Worm (Caenorhabditis elegans) whole organism, L1 larva: Measurements from ENCODE around the gene aakg-5.
A peak's percentile ranks its signal among the peaks of the same experiment; 100 is the strongest.

ENCODE experiments used
- C04F5.9 ChIP-seq: sonication (generic microtip); optimal IDR thresholded peaks from 2 replicates; lab custom pipeline; 2016; ENCODE audit warnings: missing genetic modification characterization, missing compliant biosample characterization
- C16A3.4 ChIP-seq: fragments of 150-350 bp; optimal IDR thresholded peaks from 2 replicates; lab custom pipeline; 2014; ENCODE audit warnings: missing biosample characterization, missing genetic modification characterization
- C34B4.2 ChIP-seq: sonication (generic microtip); optimal IDR thresholded peaks from 2 replicates; lab custom pipeline; 2017; ENCODE audit warnings: mild to moderate bottlenecking, missing genetic modification characterization, missing compliant biosample characterization
- F16B12.6 ChIP-seq: fragments of 150-350 bp; optimal IDR thresholded peaks from 2 replicates; lab custom pipeline; 2014; ENCODE audit warnings: missing biosample characterization, missing genetic modification characterization
- aha-1 ChIP-seq: fragments of 150-350 bp; optimal IDR thresholded peaks from 2 replicates; lab custom pipeline; 2014; ENCODE audit warnings: missing biosample characterization, missing genetic modification characterization
- alr-1 ChIP-seq: fragments of 200-800 bp; sonication (Bioruptor generic); optimal IDR thresholded peaks from 2 replicates; lab custom pipeline; 2018; ENCODE audit warnings: borderline replicate concordance, mild to moderate bottlenecking, missing genetic modification characterization, missing compliant biosample characterization
- ama-1 ChIP-seq: fragments of 150-350 bp; optimal IDR thresholded peaks from 2 replicates; lab custom pipeline; 2014
- ceh-8 ChIP-seq: fragments of 200-800 bp; sonication (Bioruptor generic); optimal IDR thresholded peaks from 2 replicates; lab custom pipeline; 2018; ENCODE audit warnings: mild to moderate bottlenecking, missing genetic modification characterization, moderate library complexity, missing compliant biosample characterization
- ceh-82 ChIP-seq, 3 experiments: fragments of 150-350 bp in 1 of 3; sonication (generic microtip) in 2 of 3; optimal IDR thresholded peaks; 2 replicates each; lab custom pipeline; 2014 to 2017; ENCODE audit warnings: missing biosample characterization in 3 of 3, missing genetic modification characterization in 3 of 3
- ceh-90 ChIP-seq: sonication (generic microtip); optimal IDR thresholded peaks from 2 replicates; lab custom pipeline; 2016; ENCODE audit warnings: missing genetic modification characterization, missing compliant biosample characterization
- dsc-1 ChIP-seq: sonication (generic microtip); optimal IDR thresholded peaks from 2 replicates; lab custom pipeline; 2016; ENCODE audit warnings: mild to moderate bottlenecking, missing genetic modification characterization, missing compliant biosample characterization
- efl-1 ChIP-seq, 4 experiments: fragments of 150-350 bp; optimal IDR thresholded peaks in 3 of 4; peaks in 1 of 4; 1 replicate in 1 of 4; 2 replicates in 3 of 4; lab custom pipeline; 2014; ENCODE audit warnings: missing biosample characterization in 2 of 4, missing genetic modification characterization in 2 of 4, missing genetic modification reagents in 2 of 4
- efl-3 ChIP-seq: fragments of 200-800 bp; sonication (Bioruptor generic); optimal IDR thresholded peaks from 2 replicates; lab custom pipeline; 2018; ENCODE audit warnings: mild to moderate bottlenecking, missing genetic modification characterization, missing compliant biosample characterization
- egl-13 ChIP-seq: sonication (generic microtip); optimal IDR thresholded peaks from 2 replicates; lab custom pipeline; 2016; ENCODE audit warnings: missing genotype, missing genetic modification reagents, missing genetic modification characterization, missing compliant biosample characterization
- egl-27 ChIP-seq, 2 experiments: fragments of 150-350 bp in 1 of 2; sonication (generic microtip); optimal IDR thresholded peaks; 3 replicates each; lab custom pipeline; 2017 to 2018; ENCODE audit warnings: missing biosample characterization in 2 of 2, missing genetic modification characterization in 2 of 2, missing genetic modification reagents in 2 of 2
- elt-2 ChIP-seq: sonication (generic microtip); optimal IDR thresholded peaks from 2 replicates; lab custom pipeline; 2016; ENCODE audit warnings: missing genetic modification characterization, mild to moderate bottlenecking, inconsistent platforms, missing compliant biosample characterization, missing genetic modification reagents
- fkh-10 ChIP-seq: sonication (generic microtip); optimal IDR thresholded peaks from 2 replicates; lab custom pipeline; 2017; ENCODE audit warnings: missing biosample characterization, missing genetic modification reagents, missing genetic modification characterization
- fkh-4 ChIP-seq: sonication (generic microtip); optimal IDR thresholded peaks from 2 replicates; lab custom pipeline; 2016; ENCODE audit warnings: missing compliant biosample characterization, missing genetic modification characterization, borderline replicate concordance
- fos-1 ChIP-seq: fragments of 150-350 bp; optimal IDR thresholded peaks from 2 replicates; lab custom pipeline; 2014; ENCODE audit warnings: missing biosample characterization, missing genetic modification characterization
- lin-13 ChIP-seq: fragments of 150-350 bp; optimal IDR thresholded peaks from 2 replicates; lab custom pipeline; 2014; ENCODE audit warnings: missing biosample characterization, missing genetic modification reagents, missing genetic modification characterization
- lin-14 ChIP-seq: fragments of 200-800 bp; sonication (Bioruptor generic); optimal IDR thresholded peaks from 2 replicates; lab custom pipeline; 2018; ENCODE audit warnings: mild to moderate bottlenecking, missing genetic modification characterization, moderate library complexity, missing compliant biosample characterization
- lin-15B ChIP-seq: fragments of 150-350 bp; sonication (generic microtip); optimal IDR thresholded peaks from 3 replicates; lab custom pipeline; 2014; ENCODE audit warnings: missing biosample characterization, missing genetic modification characterization
- lin-35 ChIP-seq, 2 experiments: fragments of 150-350 bp; optimal IDR thresholded peaks; 2 replicates each; lab custom pipeline; 2014; ENCODE audit warnings: missing biosample characterization in 2 of 2, missing genetic modification characterization in 2 of 2, missing genetic modification reagents in 2 of 2
- lin-39 ChIP-seq: fragments of 150-350 bp; optimal IDR thresholded peaks from 2 replicates; lab custom pipeline; 2014; ENCODE audit warnings: missing biosample characterization, missing genetic modification reagents, missing genetic modification characterization
- lsy-2 ChIP-seq, 2 experiments: fragments of 150-350 bp; optimal IDR thresholded peaks; 2 replicates each; lab custom pipeline; 2014; ENCODE audit warnings: missing biosample characterization in 2 of 2, missing genetic modification characterization in 2 of 2
- mdl-1 ChIP-seq, 2 experiments: fragments of 150-350 bp; optimal IDR thresholded peaks; 2 replicates each; lab custom pipeline; 2014 to 2017; ENCODE audit warnings: missing biosample characterization in 2 of 2, missing genetic modification characterization in 2 of 2, inconsistent platforms in 1 of 2
- mef-2 ChIP-seq: fragments of 150-350 bp; optimal IDR thresholded peaks from 2 replicates; lab custom pipeline; 2014; ENCODE audit warnings: missing biosample characterization, missing genetic modification characterization
- nhr-12 ChIP-seq: sonication (generic microtip); optimal IDR thresholded peaks from 2 replicates; lab custom pipeline; 2017; ENCODE audit warnings: missing biosample characterization, missing genetic modification characterization
- nhr-28 ChIP-seq: fragments of 150-350 bp; optimal IDR thresholded peaks from 2 replicates; lab custom pipeline; 2014; ENCODE audit warnings: missing biosample characterization, missing genetic modification characterization
- nhr-47 ChIP-seq: sonication (generic microtip); optimal IDR thresholded peaks from 2 replicates; lab custom pipeline; 2016; ENCODE audit warnings: mild to moderate bottlenecking, missing genetic modification characterization, moderate library complexity, missing compliant biosample characterization
- nhr-77 ChIP-seq: fragments of 150-350 bp; optimal IDR thresholded peaks from 2 replicates; lab custom pipeline; 2014; ENCODE audit warnings: missing biosample characterization, missing genetic modification characterization
- nhr-84 ChIP-seq: sonication (generic microtip); optimal IDR thresholded peaks from 2 replicates; lab custom pipeline; 2017; ENCODE audit warnings: missing biosample characterization, missing genetic modification characterization
- pqm-1 ChIP-seq: sonication (generic microtip); optimal IDR thresholded peaks from 3 replicates; lab custom pipeline; 2017; ENCODE audit warnings: missing biosample characterization, missing genetic modification characterization
- skn-1 ChIP-seq: fragments of 150-350 bp; optimal IDR thresholded peaks from 2 replicates; lab custom pipeline; 2014; ENCODE audit warnings: missing biosample characterization, missing genetic modification characterization
- snpc-4 ChIP-seq: fragments of 150-350 bp; optimal IDR thresholded peaks from 2 replicates; lab custom pipeline; 2014; ENCODE audit warnings: missing biosample characterization, missing genetic modification characterization
- snu-23 ChIP-seq: sonication (generic microtip); optimal IDR thresholded peaks from 2 replicates; lab custom pipeline; 2016; ENCODE audit warnings: missing genetic modification characterization, missing compliant biosample characterization
- swsn-7 ChIP-seq: sonication (generic microtip); optimal IDR thresholded peaks from 2 replicates; lab custom pipeline; 2016; ENCODE audit warnings: missing genetic modification characterization, missing compliant biosample characterization
- tlp-1 ChIP-seq: fragments of 150-350 bp; optimal IDR thresholded peaks from 2 replicates; lab custom pipeline; 2014; ENCODE audit warnings: missing biosample characterization, missing genetic modification characterization
- unc-30 ChIP-seq: sonication (generic microtip); optimal IDR thresholded peaks from 2 replicates; lab custom pipeline; 2017; ENCODE audit warnings: missing biosample characterization, missing genetic modification characterization
- unc-86 ChIP-seq: sonication (generic microtip); optimal IDR thresholded peaks from 2 replicates; lab custom pipeline; 2016; ENCODE audit warnings: missing genetic modification characterization, missing compliant biosample characterization
- vab-15 ChIP-seq: sonication (generic microtip); optimal IDR thresholded peaks from 2 replicates; lab custom pipeline; 2017; ENCODE audit warnings: missing genotype, mild to moderate bottlenecking, missing genetic modification characterization, missing compliant biosample characterization
- xbp-1 ChIP-seq: sonication (generic microtip); optimal IDR thresholded peaks from 2 replicates; lab custom pipeline; 2016; ENCODE audit warnings: missing genetic modification characterization, missing compliant biosample characterization
- zag-1 ChIP-seq: fragments of 150-350 bp; optimal IDR thresholded peaks from 2 replicates; lab custom pipeline; 2014; ENCODE audit warnings: missing biosample characterization, missing genetic modification characterization
- zip-4 ChIP-seq: fragments of 200-800 bp; sonication (Bioruptor generic); optimal IDR thresholded peaks from 2 replicates; lab custom pipeline; 2018; ENCODE audit warnings: mild to moderate bottlenecking, missing genetic modification characterization, moderate library complexity, missing compliant biosample characterization
- ztf-11 ChIP-seq, 2 experiments: sonication (generic microtip); optimal IDR thresholded peaks; 2 replicates each; lab custom pipeline; 2016 to 2017; ENCODE audit warnings: missing genetic modification characterization in 2 of 2, missing biosample characterization in 1 of 2, missing compliant biosample characterization in 1 of 2
- ztf-4 ChIP-seq: fragments of 150-350 bp; optimal IDR thresholded peaks from 2 replicates; lab custom pipeline; 2014; ENCODE audit warnings: missing biosample characterization, missing genetic modification characterization

The aakg-5 gene

DNA sequence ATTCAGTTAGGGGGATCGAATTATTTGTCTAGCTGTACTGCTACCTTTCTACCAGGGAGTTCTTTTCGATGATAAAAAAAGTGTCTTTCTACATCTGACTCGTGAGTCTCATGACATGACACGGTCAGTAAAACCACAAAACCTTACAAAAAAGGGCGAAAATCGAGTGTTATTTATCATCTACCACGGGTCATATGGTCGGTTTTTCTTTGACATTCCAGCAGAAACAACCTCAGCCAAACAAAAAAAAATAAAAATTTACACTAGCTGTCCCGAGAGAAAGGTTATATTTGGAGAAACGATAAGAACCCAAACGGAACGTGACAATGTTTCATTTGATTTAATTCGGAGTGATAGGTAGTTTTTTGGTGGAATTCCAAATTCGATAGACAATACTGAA is 44.7 kb upstream of the aakg-5 start (continued):
- TF ChIP-seq C34B4.2 (tag; lab: Kevin White, UChicago) = no peak
- TF ChIP-seq ztf-4 (tag; lab: Kevin White, UChicago) = no peak
- TF ChIP-seq egl-13 (tag; lab: Kevin White, UChicago) = no peak
- no peak for TF ChIP-seq tlp-1 (tag; lab: Kevin White, UChicago)
- TF ChIP-seq vab-15 (tag; lab: Kevin White, UChicago) = no peak
- TF ChIP-seq F16B12.6 (tag; lab: Kevin White, UChicago) = no peak
- TF ChIP-seq nhr-47 (tag; lab: Kevin White, UChicago) = no peak
- TF ChIP-seq nhr-77 (tag; lab: Kevin White, UChicago) = no peak
- TF ChIP-seq efl-1 (optimal IDR thresholded peaks at IDR 0.05; lab: Kevin White, UChicago) = no peak
- peak in 1 of 2 experiments; percentile 86 for TF ChIP-seq efl-1 (GFP tag; optimal IDR thresholded peaks at IDR 0.05 in 1 of 2; lab: Kevin White, UChicago)
- TF ChIP-seq fkh-4 (tag; lab: Kevin White, UChicago) = no peak
- TF ChIP-seq C04F5.9 (tag; lab: Kevin White, UChicago) = no peak
- peak; percentile 43 for TF ChIP-seq snu-23
- TF ChIP-seq zip-4 = no peak
- TF ChIP-seq lin-35 (GFP tag; optimal IDR thresholded peaks at IDR 0.05; lab: Kevin White, UChicago) = peak in 1 of 2 experiments; percentile 70
- TF ChIP-seq C16A3.4 (tag; lab: Kevin White, UChicago) = no peak
- TF ChIP-seq mdl-1 (tag; optimal IDR thresholded peaks at IDR 0.05; lab: Kevin White, UChicago) = peak in 1 of 2 experiments; percentile 60
- no peak for TF ChIP-seq lin-13 (GFP tag; lab: Kevin White, UChicago)
- no peak for TF ChIP-seq fkh-10
- TF ChIP-seq egl-27 (tag; optimal IDR thresholded peaks at IDR 0.05; lab: Kevin White, UChicago) = no peak
- TF ChIP-seq ama-1 (lab: Kevin White, UChicago) = peak; percentile 0
- TF ChIP-seq mef-2 (tag; lab: Kevin White, UChicago) = no peak
- no peak for TF ChIP-seq alr-1 (tag; lab: Kevin White, UChicago)
- no peak for TF ChIP-seq ceh-82 (tag; optimal IDR thresholded peaks at IDR 0.05; lab: Kevin White, UChicago)
- TF ChIP-seq fos-1 (tag; lab: Kevin White, UChicago) = no peak
- TF ChIP-seq xbp-1 (tag; lab: Kevin White, UChicago) = no peak
- TF ChIP-seq ceh-8 (GFP tag; lab: Kevin White, UChicago) = no peak
- TF ChIP-seq swsn-7 = no peak
- TF ChIP-seq pqm-1 (tag; lab: Kevin White, UChicago) = no peak
- peak; percentile 29 for TF ChIP-seq skn-1 (tag; lab: Kevin White, UChicago)
- TF ChIP-seq unc-30 (tag; lab: Kevin White, UChicago) = no peak
- no peak for TF ChIP-seq unc-86 (tag; lab: Kevin White, UChicago)
- peak in 1 of 2 experiments; percentile 66 for TF ChIP-seq lsy-2 (tag; optimal IDR thresholded peaks at IDR 0.05; lab: Kevin White, UChicago)
- no peak for TF ChIP-seq nhr-28 (tag; lab: Kevin White, UChicago)
- TF ChIP-seq aha-1 (tag; lab: Kevin White, UChicago) = no peak
- TF ChIP-seq nhr-84 (tag; lab: Kevin White, UChicago) = no peak
- TF ChIP-seq ceh-90 (tag; lab: Kevin White, UChicago) = no peak
- TF ChIP-seq nhr-12 (tag; lab: Kevin White, UChicago) = no peak
- no peak for TF ChIP-seq lin-15B
- no peak for TF ChIP-seq dsc-1 (tag; lab: Kevin White, UChicago)
- TF ChIP-seq efl-3 (GFP tag; lab: Kevin White, UChicago) = no peak
- TF ChIP-seq snpc-4 (tag; lab: Kevin White, UChicago) = no peak
- TF ChIP-seq zag-1 = no peak
- TF ChIP-seq ztf-11 (tag; optimal IDR thresholded peaks at IDR 0.05; lab: Kevin White, UChicago) = no peak
- no peak for TF ChIP-seq elt-2 (tag; lab: Kevin White, UChicago)
- TF ChIP-seq lin-39 (tag; lab: Kevin White, UChicago) = no peak
- peak; percentile 41 for TF ChIP-seq lin-14 (GFP tag; lab: Kevin White, UChicago)
